Worm (Caenorhabditis elegans): ENCODE measurements around the gene lgc-55.

The lgc-55 gene

DNA sequence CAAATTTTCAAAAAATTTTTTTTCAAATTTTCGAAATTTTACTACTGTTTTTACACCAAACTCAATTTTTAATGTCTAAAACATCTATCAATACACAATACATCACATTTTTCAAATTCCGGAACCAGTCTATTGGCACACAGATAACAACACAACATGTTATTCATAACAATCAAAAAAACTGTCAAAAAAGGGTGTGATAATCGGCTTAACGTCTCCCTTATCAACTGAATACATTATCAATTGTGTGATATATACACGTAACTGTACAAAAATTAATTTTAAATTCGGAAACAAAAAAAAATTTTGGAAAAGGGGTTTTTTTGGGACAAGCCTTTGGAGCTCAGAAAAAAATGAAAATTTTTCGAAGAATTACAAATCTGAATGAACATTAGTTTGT, 51.5 kb downstream of the lgc-55 start:
- TF ChIP-seq elt-2 (tag; optimal IDR thresholded peaks at IDR 0.05) (peak; percentile 53), ets-5 (GFP tag; IDR thresholded peaks at IDR 0.05) (no peak), lin-35 (GFP tag; optimal IDR thresholded peaks at IDR 0.05) (peak in 1 of 2 experiments; percentile 13)
